Fruit fly (Drosophila melanogaster) whole organism: Measurements from ENCODE around the gene olf413.

Experiments
- CG8478 ChIP-seq: fragments of >200 bp; optimal IDR thresholded peaks from 2 replicates; lab custom pipeline; 2018; ENCODE audit warnings: inconsistent platforms
- Dll ChIP-seq: fragments of >200 bp; optimal IDR thresholded peaks from 2 replicates; lab custom pipeline; 2017
- EcR ChIP-seq, 2 experiments: fragments of >200 bp; optimal IDR thresholded peaks; 2 replicates each; lab custom pipeline; 2017; ENCODE audit warnings: missing biosample characterization in 2 of 2, missing genetic modification characterization in 2 of 2, missing genetic modification reagents in 2 of 2
- pan ChIP-seq: fragments of >200 bp; optimal IDR thresholded peaks from 2 replicates; lab custom pipeline; 2017
- psq ChIP-seq: fragments of >200 bp; optimal IDR thresholded peaks from 2 replicates; lab custom pipeline; 2017
- usp ChIP-seq: fragments of >200 bp; optimal IDR thresholded peaks from 2 replicates; lab custom pipeline; 2017; ENCODE audit warnings: missing biosample characterization, missing genetic modification characterization, mixed read lengths

The olf413 gene

DNA sequence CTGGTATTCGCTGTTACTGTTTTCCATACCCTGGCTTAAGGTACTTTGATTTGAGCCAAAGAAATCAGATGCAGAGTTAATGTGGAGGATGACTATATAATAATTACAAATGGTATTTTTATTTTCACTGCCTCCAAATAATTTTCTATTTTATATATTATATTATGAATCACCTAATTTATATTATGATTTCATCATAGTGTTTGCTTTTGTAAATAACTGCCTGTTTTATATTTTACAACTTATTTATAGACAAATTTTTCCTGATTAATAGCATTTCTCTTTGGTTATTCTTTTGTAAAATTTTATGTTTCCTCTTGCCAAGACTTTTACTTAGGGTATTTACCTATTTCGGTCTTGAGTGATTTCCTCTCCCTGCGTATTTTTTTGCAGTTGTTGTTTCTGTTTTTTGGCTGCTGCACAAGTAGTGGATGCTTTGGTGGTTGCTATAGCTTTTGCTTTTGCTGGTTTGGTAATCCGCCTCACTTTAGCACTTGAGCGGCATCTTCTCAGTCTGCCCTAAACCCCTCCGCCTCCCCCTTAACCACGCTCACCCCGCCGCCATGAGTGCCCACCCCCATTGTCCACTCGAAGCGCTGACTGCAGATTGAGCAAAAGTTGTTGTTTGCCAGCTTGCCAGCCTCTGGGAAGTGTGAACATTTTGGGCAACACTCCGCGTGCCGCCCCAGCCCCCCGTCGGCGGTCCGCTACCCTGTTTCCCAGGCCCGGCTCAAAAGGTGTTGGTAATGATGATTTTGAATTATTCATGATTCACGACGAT is 11.1 kb downstream of the olf413 start:
- TF ChIP-seq pan (lab: Kevin White, UChicago) (no peak), Dll (lab: Kevin White, UChicago) (peak; percentile 44)

DNA sequence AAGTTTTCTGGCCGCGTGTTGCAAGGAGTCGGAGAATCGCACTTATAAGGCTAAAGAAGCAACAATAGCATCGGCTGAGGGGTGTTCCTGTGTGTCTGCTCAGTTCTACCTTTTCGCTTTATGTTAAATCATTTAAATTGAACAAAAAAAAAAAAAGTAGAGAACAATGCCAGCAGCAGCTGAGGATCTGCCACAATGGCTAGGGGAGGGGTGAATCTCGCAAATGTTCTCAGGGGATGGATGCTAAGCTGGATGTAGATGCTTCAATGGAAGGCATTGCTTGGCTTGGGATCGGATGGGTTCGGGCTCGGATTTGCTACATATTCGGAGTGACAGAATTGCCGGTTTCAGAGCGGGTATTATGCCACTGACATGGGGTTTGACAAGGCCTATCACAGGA is 11.8 kb downstream of the olf413 start:
- TF ChIP-seq Dll (lab: Kevin White, UChicago) (no peak), usp (GFP tag; lab: Kevin White, UChicago) (no peak), CG8478 (lab: Kevin White, UChicago) (no peak), pan (lab: Kevin White, UChicago) (no peak), psq (lab: Kevin White, UChicago) (no peak), EcR (GFP tag; optimal IDR thresholded peaks at IDR 0.05; lab: Kevin White, UChicago) (no peak)

- no peak for TF ChIP-seq CG8478 (lab: Kevin White, UChicago)
- no peak for TF ChIP-seq EcR (GFP tag; optimal IDR thresholded peaks at IDR 0.05; lab: Kevin White, UChicago)
- TF ChIP-seq pan (lab: Kevin White, UChicago): no peak
- no peak for TF ChIP-seq usp (GFP tag; lab: Kevin White, UChicago)
- no peak for TF ChIP-seq Dll (lab: Kevin White, UChicago)
- no peak for TF ChIP-seq psq (lab: Kevin White, UChicago)
These were observed 15.6 kb downstream of the olf413 start for dm6 chr3L:22151528-22151927.

DNA sequence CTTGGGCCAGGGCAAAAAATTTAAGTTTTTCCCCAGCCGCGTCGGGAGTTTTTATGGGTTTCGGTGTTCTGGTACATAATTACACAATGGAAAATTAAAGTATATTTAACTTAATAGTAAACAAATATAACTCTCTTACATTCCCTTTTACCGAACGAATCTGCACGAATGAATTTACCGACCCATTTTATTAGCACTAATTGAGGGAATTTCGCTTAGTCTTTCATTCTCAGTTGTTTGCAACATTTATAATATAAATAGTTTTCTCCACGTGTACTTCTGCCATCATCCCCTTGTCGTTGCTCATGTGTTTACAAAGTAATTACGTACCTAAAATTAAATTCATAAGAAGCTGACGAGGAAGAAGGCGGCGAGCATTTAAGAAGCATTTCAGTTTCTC is 21.8 kb downstream of the olf413 start:
- no peak for TF ChIP-seq usp (GFP tag; lab: Kevin White, UChicago)
- no peak for TF ChIP-seq psq (lab: Kevin White, UChicago)
- TF ChIP-seq EcR (GFP tag; optimal IDR thresholded peaks at IDR 0.05; lab: Kevin White, UChicago): no peak

dm6 chr3L:22159307-22159706 is 23.4 kb downstream of the olf413 start:
- TF ChIP-seq psq (lab: Kevin White, UChicago): no peak
- no peak for TF ChIP-seq CG8478 (lab: Kevin White, UChicago)
- TF ChIP-seq EcR (GFP tag; optimal IDR thresholded peaks at IDR 0.05; lab: Kevin White, UChicago): no peak
- no peak for TF ChIP-seq pan (lab: Kevin White, UChicago)
- TF ChIP-seq usp (GFP tag; lab: Kevin White, UChicago): no peak
- no peak for TF ChIP-seq Dll (lab: Kevin White, UChicago)

DNA sequence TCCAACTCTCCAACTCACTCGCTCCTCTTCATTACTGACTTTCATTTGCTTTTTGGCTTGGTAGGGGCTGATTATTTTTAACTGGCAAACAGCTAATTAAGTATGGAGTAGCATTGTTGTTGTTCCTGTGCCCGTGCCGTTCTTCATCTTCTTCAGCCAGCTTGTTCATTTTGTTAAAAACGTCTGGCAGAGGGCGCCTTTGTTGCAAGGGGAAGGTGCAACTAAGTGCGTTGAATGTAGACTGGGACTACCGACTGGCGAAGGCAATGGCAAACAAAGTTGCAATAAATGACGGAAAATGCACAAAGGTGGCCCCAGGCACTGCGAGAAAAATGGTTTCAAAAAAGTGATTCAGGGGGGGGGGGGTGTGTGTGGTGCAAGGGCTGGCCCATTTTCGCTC is 26.0 kb downstream of the olf413 start:
- TF ChIP-seq Dll (lab: Kevin White, UChicago): no peak
- no peak for TF ChIP-seq EcR (GFP tag; optimal IDR thresholded peaks at IDR 0.05; lab: Kevin White, UChicago)
- TF ChIP-seq psq (lab: Kevin White, UChicago): no peak
- no peak for TF ChIP-seq pan (lab: Kevin White, UChicago)
- no peak for TF ChIP-seq CG8478 (lab: Kevin White, UChicago)
- TF ChIP-seq usp (GFP tag; lab: Kevin White, UChicago): no peak

DNA sequence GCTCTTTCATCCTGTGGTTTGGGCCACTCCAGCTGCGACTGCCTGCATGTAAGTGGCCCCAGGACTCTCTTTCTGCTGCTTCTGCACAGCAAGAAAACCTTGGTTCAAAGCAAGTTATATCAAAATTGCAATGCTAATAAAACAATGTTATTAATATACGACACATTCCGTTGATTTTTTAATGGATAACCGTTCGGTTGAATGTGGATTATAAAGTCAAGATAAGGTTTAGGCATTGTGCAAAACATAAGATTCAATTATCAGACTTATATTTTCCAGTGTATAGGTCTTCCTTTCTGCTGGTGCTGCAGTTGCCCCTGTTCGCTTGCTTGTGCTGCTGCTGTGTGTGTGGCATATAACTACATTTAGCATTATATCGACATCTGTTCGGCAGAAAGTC is 26.7 kb downstream of the olf413 start:
- TF ChIP-seq CG8478 (lab: Kevin White, UChicago) (no peak), EcR (GFP tag; optimal IDR thresholded peaks at IDR 0.05; lab: Kevin White, UChicago) (no peak), psq (lab: Kevin White, UChicago) (no peak), Dll (lab: Kevin White, UChicago) (no peak), pan (lab: Kevin White, UChicago) (no peak), usp (GFP tag; lab: Kevin White, UChicago) (no peak)

dm6 chr3L:22163712-22164111 is 27.8 kb downstream of the olf413 start:
- TF ChIP-seq usp (GFP tag; lab: Kevin White, UChicago) (no peak), Dll (lab: Kevin White, UChicago) (no peak)

- TF ChIP-seq pan (lab: Kevin White, UChicago) (no peak), CG8478 (lab: Kevin White, UChicago) (no peak), psq (lab: Kevin White, UChicago) (no peak), EcR (GFP tag; optimal IDR thresholded peaks at IDR 0.05; lab: Kevin White, UChicago) (no peak), Dll (lab: Kevin White, UChicago) (no peak), usp (GFP tag; lab: Kevin White, UChicago) (no peak)
These were observed 39.9 kb downstream of the olf413 start for dm6 chr3L:22175562-22176462.

DNA sequence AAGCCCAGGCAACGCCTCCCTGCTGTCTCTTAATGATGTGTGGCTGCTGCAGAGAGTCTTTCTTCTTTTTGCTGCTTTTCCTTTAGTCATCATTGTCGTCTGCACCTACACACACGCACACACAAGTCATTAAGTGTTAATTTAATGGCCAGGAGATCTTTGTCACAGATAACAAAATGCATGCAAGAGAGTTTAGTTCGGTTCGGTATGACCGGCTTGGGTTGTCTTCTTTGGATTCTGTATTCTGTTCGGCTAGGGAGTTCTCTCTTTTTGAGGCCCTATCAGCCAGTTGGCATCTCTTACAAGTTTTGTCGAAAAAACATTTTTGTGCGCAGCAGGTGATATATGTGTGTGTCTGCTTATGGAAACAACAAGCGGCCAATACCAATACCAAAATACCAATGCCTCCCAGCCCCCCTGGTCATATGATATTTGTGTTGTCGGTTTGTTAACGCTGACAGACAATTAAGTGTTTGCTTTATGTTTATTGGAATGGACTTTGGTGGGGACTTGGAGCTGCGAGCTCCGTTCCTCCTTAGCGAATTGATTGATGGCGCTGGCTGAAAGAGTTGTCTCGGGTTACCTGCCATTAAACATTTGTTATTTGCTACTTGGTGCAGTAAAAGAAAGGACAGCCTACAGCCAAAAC is 40.9 kb downstream of the olf413 start:
- TF ChIP-seq Dll (lab: Kevin White, UChicago) (no peak), psq (lab: Kevin White, UChicago) (no peak), pan (lab: Kevin White, UChicago) (no peak), EcR (GFP tag; optimal IDR thresholded peaks at IDR 0.05; lab: Kevin White, UChicago) (no peak), usp (GFP tag; lab: Kevin White, UChicago) (no peak)
